Worm (Caenorhabditis elegans): ENCODE results near the gene ZC404.16.

- TF ChIP-seq lir-3 (tag; optimal IDR thresholded peaks at IDR 0.05; ENCODE audit: poor library complexity) (no peak), alr-1 (tag; optimal IDR thresholded peaks at IDR 0.05; ENCODE audit: borderline replicate concordance) (no peak), elt-3 (tag; optimal IDR thresholded peaks at IDR 0.05) (no peak)
Observed at ce11 chrV:6810091-6810490, 36.5 kb upstream of the ZC404.16 start.

Measured in whole organism, L1 larva.